Fruit fly (Drosophila melanogaster) whole organism, prepupa: Measurements from ENCODE around the gene CG43736.

Experiments used
- Blimp-1 ChIP-seq: fragments of 200-800 bp; sonication (Bioruptor generic); optimal IDR thresholded peaks from 3 replicates; lab custom pipeline; 2017; ENCODE audit warnings: missing biosample characterization, missing genetic modification characterization, mild to moderate bottlenecking, moderate library complexity, missing genetic modification reagents
- CG15336 ChIP-seq: fragments of 200-800 bp; sonication (Bioruptor generic); IDR thresholded peaks from 2 replicates; pipeline ENCODE4 v1.3.6; 2022; ENCODE audit warnings: missing biosample characterization, missing genetic modification characterization
- CG1621 ChIP-seq: fragments of 200-800 bp; sonication (Bioruptor generic); optimal IDR thresholded peaks from 3 replicates; lab custom pipeline; 2018; ENCODE audit warnings: missing biosample characterization, mild to moderate bottlenecking, missing genetic modification characterization
- CG4318 ChIP-seq: fragments of 200-800 bp; sonication (Bioruptor generic); optimal IDR thresholded peaks from 3 replicates; lab custom pipeline; 2017; ENCODE audit warnings: missing biosample characterization, mild to moderate bottlenecking, missing genetic modification characterization
- CG6808 ChIP-seq: fragments of 200-800 bp; sonication (Bioruptor generic); optimal IDR thresholded peaks from 3 replicates; lab custom pipeline; 2017; ENCODE audit warnings: missing biosample characterization, missing genetic modification characterization, mild to moderate bottlenecking, moderate library complexity, missing genetic modification reagents
- CG6854 ChIP-seq: fragments of 200-800 bp; sonication (Bioruptor generic); optimal IDR thresholded peaks from 2 replicates; lab custom pipeline; 2017; ENCODE audit warnings: missing biosample characterization, mild to moderate bottlenecking, missing genetic modification characterization
- CG9139 ChIP-seq: fragments of 200-800 bp; sonication (Bioruptor generic); optimal IDR thresholded peaks from 3 replicates; lab custom pipeline; 2017; ENCODE audit warnings: missing biosample characterization, mild to moderate bottlenecking, missing genetic modification characterization
- Ets96B ChIP-seq: fragments of 200-800 bp; optimal IDR thresholded peaks from 2 replicates; lab custom pipeline; 2019; ENCODE audit warnings: missing biosample characterization, mild to moderate bottlenecking, missing genetic modification characterization, moderate library complexity
- Gug ChIP-seq: fragments of 200-800 bp; sonication (Bioruptor generic); IDR thresholded peaks from 2 replicates; pipeline ENCODE4 v1.3.6; 2022; ENCODE audit warnings: missing biosample characterization, missing genetic modification characterization
- Lpt ChIP-seq: fragments of 200-800 bp; sonication (Bioruptor generic); optimal IDR thresholded peaks from 3 replicates; lab custom pipeline; 2016; ENCODE audit warnings: missing biosample characterization, missing genetic modification characterization
- Met ChIP-seq: fragments of 200-800 bp; sonication (Bioruptor generic); optimal IDR thresholded peaks from 3 replicates; lab custom pipeline; 2016; ENCODE audit warnings: missing biosample characterization, missing genetic modification characterization
- Sox14 ChIP-seq: fragments of 200-800 bp; sonication (Bioruptor generic); optimal IDR thresholded peaks from 3 replicates; lab custom pipeline; 2016; ENCODE audit warnings: missing biosample characterization, missing genetic modification characterization
- lz ChIP-seq: fragments of 200-800 bp; sonication (Bioruptor generic); optimal IDR thresholded peaks from 3 replicates; lab custom pipeline; 2016; ENCODE audit warnings: missing biosample characterization, missing genetic modification characterization
- svp ChIP-seq: fragments of 200-800 bp; sonication (Bioruptor generic); peaks from one replicate; lab custom pipeline; 2016; ENCODE audit warnings: missing biosample characterization, missing genetic modification characterization

dm6 chrX:6876343-6876742 lies 12.7 kb downstream of the CG43736 start:
- TF ChIP-seq Blimp-1 (GFP tag; lab: Kevin White, UChicago): no peak
- TF ChIP-seq CG6808 (GFP tag; lab: Kevin White, UChicago): no peak
- no peak for TF ChIP-seq Met (GFP tag; lab: Kevin White, UChicago)
- TF ChIP-seq lz (GFP tag; lab: Kevin White, UChicago): no peak
- TF ChIP-seq CG4318: no peak
- TF ChIP-seq Lpt: no peak
- no peak for TF ChIP-seq Gug (GFP tag; lab: Robert Waterston, UW)
- no peak for TF ChIP-seq Ets96B (tag; lab: Kevin White, UChicago)
- no peak for TF ChIP-seq CG6854 (GFP tag; lab: Kevin White, UChicago)
- no peak for TF ChIP-seq Sox14 (GFP tag; lab: Kevin White, UChicago)
- no peak for TF ChIP-seq CG15336 (GFP tag; lab: Robert Waterston, UW)
- no peak for TF ChIP-seq CG9139 (GFP tag; lab: Kevin White, UChicago)
- no peak for TF ChIP-seq CG1621 (tag; lab: Kevin White, UChicago)
- TF ChIP-seq svp (GFP tag; lab: Kevin White, UChicago): no peak
